Fruit fly (Drosophila melanogaster) whole organism, embryonic: Measurements from ENCODE around the gene Aprt.
A peak's percentile ranks its signal among the peaks of the same experiment; 100 is the strongest.

Source experiments
- ATbp ChIP-seq: fragments of 200-800 bp; sonication (Bioruptor generic); optimal IDR thresholded peaks from 2 replicates; lab custom pipeline; 2017; ENCODE audit warnings: missing biosample characterization, mild to moderate bottlenecking, missing genetic modification characterization, missing genetic modification reagents
- Atf-2 ChIP-seq: fragments of 200-800 bp; sonication (Bioruptor generic); optimal IDR thresholded peaks from 2 replicates; lab custom pipeline; 2016; ENCODE audit warnings: missing biosample characterization, missing genetic modification characterization
- Awh ChIP-seq: fragments of 200-800 bp; sonication (Bioruptor generic); IDR thresholded peaks from 2 replicates; pipeline ENCODE4, ENCODE4 v1.3.6; 2022; ENCODE audit warnings: missing biosample characterization, missing genetic modification characterization
- CG10147 ChIP-seq: fragments of 200-800 bp; sonication (Bioruptor generic); optimal IDR thresholded peaks from 2 replicates; lab custom pipeline; 2019; ENCODE audit warnings: missing biosample characterization, mild to moderate bottlenecking, missing genetic modification characterization, moderate library complexity
- CG10431 ChIP-seq: fragments of 200-800 bp; sonication (Bioruptor generic); optimal IDR thresholded peaks from 3 replicates; lab custom pipeline; 2018; ENCODE audit warnings: missing biosample characterization, mild to moderate bottlenecking, missing genetic modification characterization
- CG10462 ChIP-seq: fragments of 200-800 bp; sonication (Bioruptor generic); optimal IDR thresholded peaks from 2 replicates; lab custom pipeline; 2016; ENCODE audit warnings: missing biosample characterization, missing genetic modification characterization
- CG12744 ChIP-seq: fragments of 200-800 bp; sonication (Bioruptor generic); optimal IDR thresholded peaks from 2 replicates; lab custom pipeline; 2016; ENCODE audit warnings: missing biosample characterization, missing genetic modification characterization
- CG12942 ChIP-seq: fragments of 200-800 bp; sonication (Bioruptor generic); optimal IDR thresholded peaks from 3 replicates; lab custom pipeline; 2016; ENCODE audit warnings: missing biosample characterization, missing genetic modification characterization
- CG16815 ChIP-seq: fragments of 200-800 bp; sonication (Bioruptor generic); optimal IDR thresholded peaks from 3 replicates; lab custom pipeline; 2017; ENCODE audit warnings: missing biosample characterization, mild to moderate bottlenecking, missing genetic modification characterization
- CG17328 ChIP-seq: fragments of 200-800 bp; sonication (Bioruptor generic); IDR thresholded peaks from 2 replicates; pipeline ENCODE4 v1.3.6; 2022; ENCODE audit warnings: missing biosample characterization, missing genetic modification characterization
- CG17568 ChIP-seq: fragments of 200-800 bp; sonication (Bioruptor generic); optimal IDR thresholded peaks from 2 replicates; lab custom pipeline; 2018; ENCODE audit warnings: missing biosample characterization, mild to moderate bottlenecking, missing genetic modification characterization, moderate library complexity
- CG6254 ChIP-seq: fragments of 200-800 bp; sonication (Bioruptor generic); optimal IDR thresholded peaks from 3 replicates; lab custom pipeline; 2017; ENCODE audit warnings: mild to moderate bottlenecking, missing biosample characterization, missing genetic modification reagents, missing genetic modification characterization
- CG6654 ChIP-seq: fragments of 200-800 bp; sonication (Bioruptor generic); optimal IDR thresholded peaks from 2 replicates; lab custom pipeline; 2017; ENCODE audit warnings: missing biosample characterization, mild to moderate bottlenecking, missing genetic modification characterization
- CG7357 ChIP-seq: fragments of 200-800 bp; sonication (Bioruptor generic); IDR thresholded peaks from 3 replicates; pipeline ENCODE4 v1.3.6; 2022; ENCODE audit warnings: missing biosample characterization, missing genetic modification characterization
- CG8765 ChIP-seq: fragments of 200-800 bp; sonication (Bioruptor generic); IDR thresholded peaks from 2 replicates; pipeline ENCODE4 v1.3.6; 2022; ENCODE audit warnings: missing biosample characterization, missing genetic modification characterization
- CG8924 ChIP-seq: fragments of 200-800 bp; optimal IDR thresholded peaks from 3 replicates; lab custom pipeline; 2019; ENCODE audit warnings: missing biosample characterization, mild to moderate bottlenecking, missing genetic modification characterization, moderate library complexity
- CG9932 ChIP-seq: fragments of 200-800 bp; sonication (Bioruptor generic); IDR thresholded peaks from 2 replicates; pipeline ENCODE4 v1.3.6; 2022; ENCODE audit warnings: missing biosample characterization, missing genetic modification characterization
- Dfd ChIP-seq, 2 experiments: fragments of >200 bp; optimal IDR thresholded peaks; 2 replicates each; lab custom pipeline; 2017; ENCODE audit warnings: missing biosample characterization in 2 of 2, missing genetic modification characterization in 2 of 2
- Dip3 ChIP-seq: fragments of 200-800 bp; sonication (Bioruptor generic); optimal IDR thresholded peaks from 3 replicates; lab custom pipeline; 2016; ENCODE audit warnings: missing biosample characterization, missing genetic modification characterization
- Dref ChIP-seq: fragments of 200-800 bp; sonication (Bioruptor generic); IDR thresholded peaks from 2 replicates; pipeline ENCODE4 v1.3.6; 2022; ENCODE audit warnings: missing biosample characterization, missing genetic modification characterization
- ERR ChIP-seq: fragments of 200-800 bp; sonication (Bioruptor generic); optimal IDR thresholded peaks from 2 replicates; lab custom pipeline; 2016; ENCODE audit warnings: missing biosample characterization, missing genetic modification characterization
- Elba2 ChIP-seq: fragments of 200-800 bp; sonication (Bioruptor generic); optimal IDR thresholded peaks from 3 replicates; lab custom pipeline; 2016; ENCODE audit warnings: missing biosample characterization, missing genetic modification characterization
- Fer3 ChIP-seq: fragments of 200-800 bp; sonication (Bioruptor generic); optimal IDR thresholded peaks from 2 replicates; lab custom pipeline; 2018; ENCODE audit warnings: missing biosample characterization, mild to moderate bottlenecking, missing genetic modification characterization, moderate library complexity
- H15 ChIP-seq: fragments of 200-800 bp; sonication (Bioruptor generic); IDR thresholded peaks from 3 replicates; pipeline ENCODE4 v1.3.6; 2022; ENCODE audit warnings: missing biosample characterization, missing genetic modification characterization
- H2.0 ChIP-seq: fragments of 200-800 bp; sonication (Bioruptor generic); IDR thresholded peaks from 2 replicates; pipeline ENCODE4 v1.3.6; 2022; ENCODE audit warnings: missing biosample characterization, missing genetic modification characterization
- HLH54F ChIP-seq: fragments of 200-800 bp; sonication (Bioruptor generic); optimal IDR thresholded peaks from 3 replicates; lab custom pipeline; 2016; ENCODE audit warnings: missing biosample characterization, missing genetic modification characterization
- HmgD ChIP-seq: fragments of 200-800 bp; sonication (Bioruptor generic); optimal IDR thresholded peaks from 3 replicates; lab custom pipeline; 2016; ENCODE audit warnings: missing biosample characterization, missing genetic modification characterization
- Meics ChIP-seq: fragments of 200-800 bp; sonication (Bioruptor generic); optimal IDR thresholded peaks from 2 replicates; lab custom pipeline; 2017; ENCODE audit warnings: missing biosample characterization, mild to moderate bottlenecking, missing genetic modification characterization
- Mrtf ChIP-seq: fragments of 200-800 bp; sonication (Bioruptor generic); IDR thresholded peaks from 3 replicates; pipeline ENCODE4 v1.3.6; 2022; ENCODE audit warnings: missing biosample characterization, missing genetic modification characterization
- Nf-YB ChIP-seq: fragments of 200-800 bp; sonication (Bioruptor generic); optimal IDR thresholded peaks from 3 replicates; lab custom pipeline; 2019; ENCODE audit warnings: missing biosample characterization, mild to moderate bottlenecking, missing genetic modification characterization, moderate library complexity
- amos ChIP-seq: fragments of 200-800 bp; sonication (Bioruptor generic); IDR thresholded peaks from 2 replicates; pipeline ENCODE4 v1.3.6; 2022; ENCODE audit warnings: missing biosample characterization, missing genetic modification characterization; ENCODE audit not compliant: partially characterized antibody
- ara ChIP-seq: fragments of 200-800 bp; sonication (Bioruptor generic); IDR thresholded peaks from 2 replicates; pipeline ENCODE4 v1.3.6; 2022; ENCODE audit warnings: missing biosample characterization, missing genetic modification characterization
- cad ChIP-seq: fragments of >200 bp; optimal IDR thresholded peaks from 2 replicates; lab custom pipeline; 2017; ENCODE audit warnings: missing biosample characterization, missing genetic modification characterization
- cas ChIP-seq: fragments of 200-800 bp; sonication (Bioruptor generic); IDR thresholded peaks from 2 replicates; pipeline ENCODE4 v1.3.6; 2022; ENCODE audit warnings: missing biosample characterization, missing genetic modification characterization
- fd64A ChIP-seq: fragments of 200-800 bp; sonication (Bioruptor generic); optimal IDR thresholded peaks from 3 replicates; lab custom pipeline; 2018; ENCODE audit warnings: missing biosample characterization, mild to moderate bottlenecking, missing genetic modification characterization
- fru ChIP-seq: fragments of >200 bp; optimal IDR thresholded peaks from 2 replicates; lab custom pipeline; 2017
- gcm2 ChIP-seq: fragments of 200-800 bp; sonication (Bioruptor generic); optimal IDR thresholded peaks from 2 replicates; lab custom pipeline; 2016; ENCODE audit warnings: missing biosample characterization, missing genetic modification characterization
- jing ChIP-seq: fragments of 200-800 bp; sonication (Bioruptor generic); optimal IDR thresholded peaks from 2 replicates; lab custom pipeline; 2018; ENCODE audit warnings: missing biosample characterization, mild to moderate bottlenecking, missing genetic modification characterization
- lab ChIP-seq: fragments of 200-800 bp; sonication (Bioruptor generic); optimal IDR thresholded peaks from 3 replicates; lab custom pipeline; 2017; ENCODE audit warnings: missing biosample characterization, missing genetic modification characterization, mild to moderate bottlenecking, moderate library complexity, missing genetic modification reagents
- lbe ChIP-seq: fragments of 200-800 bp; sonication (Bioruptor generic); optimal IDR thresholded peaks from 2 replicates; lab custom pipeline; 2016; ENCODE audit warnings: missing biosample characterization, mild to moderate bottlenecking, missing genetic modification characterization
- luna ChIP-seq: fragments of 200-800 bp; sonication (Bioruptor generic); optimal IDR thresholded peaks from 2 replicates; lab custom pipeline; 2016; ENCODE audit warnings: missing biosample characterization, missing genetic modification characterization
- phol ChIP-seq: fragments of 200-800 bp; sonication (Bioruptor generic); optimal IDR thresholded peaks from 3 replicates; lab custom pipeline; 2018; ENCODE audit warnings: missing biosample characterization, mild to moderate bottlenecking, missing genetic modification characterization, moderate library complexity
- psq ChIP-seq: fragments of 200-800 bp; sonication (Bioruptor generic); optimal IDR thresholded peaks from 2 replicates; lab custom pipeline; 2017; ENCODE audit warnings: missing biosample characterization, missing genetic modification characterization
- sens ChIP-seq: fragments of 200-800 bp; sonication (Bioruptor generic); peaks from one replicate; lab custom pipeline; 2016; ENCODE audit warnings: missing biosample characterization, missing genetic modification characterization
- so ChIP-seq: fragments of 200-800 bp; sonication (Bioruptor generic); IDR thresholded peaks from 3 replicates; pipeline ENCODE4 v1.3.6; 2022; ENCODE audit warnings: missing biosample characterization, missing genetic modification characterization
- tin ChIP-seq: fragments of 200-800 bp; sonication (Bioruptor generic); optimal IDR thresholded peaks from 3 replicates; lab custom pipeline; 2016; ENCODE audit warnings: missing biosample characterization, missing genetic modification characterization
- toy ChIP-seq: fragments of 200-800 bp; sonication (Bioruptor generic); IDR thresholded peaks from 2 replicates; pipeline ENCODE4 v1.3.6; 2022; ENCODE audit warnings: missing biosample characterization, missing genetic modification characterization
- trem ChIP-seq: fragments of 200-800 bp; optimal IDR thresholded peaks from 3 replicates; lab custom pipeline; 2019; ENCODE audit warnings: missing biosample characterization, mild to moderate bottlenecking, missing genetic modification characterization, moderate library complexity
- vnd ChIP-seq: fragments of 200-800 bp; sonication (Bioruptor generic); IDR thresholded peaks from 3 replicates; pipeline ENCODE4 v1.3.6; 2022; ENCODE audit warnings: missing biosample characterization, missing genetic modification characterization; ENCODE audit not compliant: partially characterized antibody
- z ChIP-seq: fragments of 200-800 bp; sonication (Bioruptor generic); IDR thresholded peaks from 3 replicates; pipeline ENCODE4 v1.3.6; 2022; ENCODE audit warnings: missing biosample characterization, missing genetic modification characterization

Aprt gene

dm6 chr3L:1856467-1857350, 28.1 kb downstream of the Aprt start, which contains the start of gene CG12024 (continued):
- peak; percentile 86 for TF ChIP-seq trem (tag; lab: Kevin White, UChicago)
- TF ChIP-seq CG17328 (GFP tag; lab: Robert Waterston, UW), result no peak
- peak; percentile 34 for TF ChIP-seq luna
- TF ChIP-seq fru (lab: Kevin White, UChicago), result no peak
- TF ChIP-seq psq (GFP tag; lab: Kevin White, UChicago), result peak; percentile 60
- TF ChIP-seq phol (tag; lab: Kevin White, UChicago), result peak; percentile 87
- TF ChIP-seq vnd, result no peak
- peak; percentile 19 for TF ChIP-seq ATbp
- TF ChIP-seq Elba2 (GFP tag; lab: Kevin White, UChicago), result peak; percentile 95
- peak; percentile 97 for TF ChIP-seq CG6254 (GFP tag; lab: Kevin White, UChicago)
- peak; percentile 58; the same call in 1 of the 3 replicates for TF ChIP-seq Mrtf (GFP tag; lab: Robert Waterston, UW)
- TF ChIP-seq CG9932, result peak; percentile 89
- peak; percentile 78 for TF ChIP-seq CG12744
- TF ChIP-seq CG17568 (GFP tag; lab: Kevin White, UChicago), result no peak
- TF ChIP-seq H2.0 (GFP tag; lab: Robert Waterston, UW), result peak; percentile 55; the same call in 1 of the 2 replicates
- TF ChIP-seq cas, result peak; percentile 25; the same call in 1 of the 2 replicates
- peak; percentile 78 for TF ChIP-seq ERR
- no peak for TF ChIP-seq Awh (GFP tag; lab: Robert Waterston, UW)
- TF ChIP-seq CG12942 (GFP tag; lab: Kevin White, UChicago), result peak; percentile 68
- peak in 1 of 2 experiments; percentile 20 for TF ChIP-seq Dfd (GFP tag; optimal IDR thresholded peaks at IDR 0.05; lab: Kevin White, UChicago)
- TF ChIP-seq sens (GFP tag; lab: Kevin White, UChicago), result peak; percentile 92
- peak; percentile 72 for TF ChIP-seq CG16815
- peak; percentile 39 for TF ChIP-seq gcm2 (GFP tag; lab: Kevin White, UChicago)
- no peak for TF ChIP-seq amos
- no peak for TF ChIP-seq z (GFP tag; lab: Robert Waterston, UW)
- TF ChIP-seq Fer3, result peak; percentile 71
- TF ChIP-seq fd64A (GFP tag; lab: Kevin White, UChicago), result no peak
- peak; percentile 10 for TF ChIP-seq CG10462 (GFP tag; lab: Kevin White, UChicago)
- no peak for TF ChIP-seq CG6654 (GFP tag; lab: Kevin White, UChicago)
- TF ChIP-seq ara (GFP tag; lab: Robert Waterston, UW), result no peak
- no peak for TF ChIP-seq cad (GFP tag; lab: Kevin White, UChicago)
- TF ChIP-seq Meics (GFP tag; lab: Kevin White, UChicago), result peak; percentile 66
- TF ChIP-seq lbe, result peak; percentile 56
- TF ChIP-seq CG7357 (GFP tag; lab: Robert Waterston, UW), result peak; percentile 99
- TF ChIP-seq HLH54F (GFP tag; lab: Kevin White, UChicago), result peak; percentile 89
- peak; percentile 62; the same call in 1 of the 3 replicates for TF ChIP-seq H15 (GFP tag; lab: Robert Waterston, UW)
- TF ChIP-seq CG10431, result no peak
- TF ChIP-seq tin (GFP tag; lab: Kevin White, UChicago), result peak; percentile 79
- peak; percentile 4; the same call in 1 of the 2 replicates for TF ChIP-seq Dref (GFP tag; lab: Robert Waterston, UW)
- TF ChIP-seq toy (GFP tag; lab: Robert Waterston, UW), result no peak
- TF ChIP-seq HmgD (GFP tag; lab: Kevin White, UChicago), result peak; percentile 31
- peak; percentile 72 for TF ChIP-seq CG8924 (tag; lab: Kevin White, UChicago)
- TF ChIP-seq so (GFP tag; lab: Robert Waterston, UW), result 0 out of 3 replicates have a peak, but pooled peaks have one; percentile 21
- peak; percentile 75 for TF ChIP-seq lab (GFP tag; lab: Kevin White, UChicago)
- TF ChIP-seq jing, result peak; percentile 43
- TF ChIP-seq Dip3 (GFP tag; lab: Kevin White, UChicago), result peak; percentile 82
- TF ChIP-seq Atf-2 (GFP tag; lab: Kevin White, UChicago), result peak; percentile 63
- peak; percentile 53 for TF ChIP-seq Nf-YB (GFP tag; lab: Kevin White, UChicago)
- no peak; the same call in 1 of the 2 replicates for TF ChIP-seq CG8765
- peak; percentile 71 for TF ChIP-seq CG10147 (GFP tag; lab: Kevin White, UChicago)
